Fruit fly (Drosophila melanogaster): ENCODE data around the gene CG17568.

CG17568 gene

DNA sequence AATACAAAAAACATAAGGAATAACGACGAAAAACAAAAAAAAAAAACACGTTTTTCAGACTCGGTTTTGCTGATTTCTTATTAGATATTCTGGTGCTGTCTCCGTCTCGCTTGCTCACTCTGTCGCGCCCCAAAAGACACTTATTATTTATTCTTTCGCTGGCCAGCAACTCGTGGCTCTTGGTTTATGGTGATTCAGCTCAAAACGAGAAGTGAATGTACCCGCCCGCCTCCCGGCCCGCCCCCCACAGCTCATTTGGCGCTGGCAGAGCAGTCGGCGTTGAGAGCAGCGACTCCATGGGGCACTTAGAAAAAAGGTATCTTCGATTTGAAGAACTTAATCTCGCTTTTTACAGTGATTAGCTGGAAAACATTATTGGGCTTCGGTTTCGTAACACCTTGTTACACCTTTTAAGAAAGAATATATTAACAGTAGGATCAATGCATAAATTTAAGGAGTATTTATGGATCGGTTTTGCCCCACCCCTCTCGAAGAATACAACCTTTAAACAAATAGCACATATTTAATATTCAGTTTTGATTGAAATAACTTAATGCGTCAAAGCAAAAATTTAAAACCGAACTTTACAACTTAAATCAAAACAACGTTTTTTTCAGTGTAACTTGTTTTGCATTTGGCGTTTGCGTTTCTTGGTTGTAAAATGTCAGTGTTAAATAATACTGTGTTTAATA lies 39.9 kb downstream of the CG17568 start (continued):
- TF ChIP-seq Bdp1 (GFP tag; optimal IDR thresholded peaks at IDR 0.05) (peak; percentile 45), ase (GFP tag; IDR thresholded peaks at IDR 0.05) (no peak), cato (GFP tag; optimal IDR thresholded peaks at IDR 0.05; ENCODE audit: borderline replicate concordance) (peak; percentile 47), ab (GFP tag; optimal IDR thresholded peaks at IDR 0.05) (no peak), CG11456 (GFP tag; IDR thresholded peaks at IDR 0.05) (no peak), CG10654 (GFP tag; optimal IDR thresholded peaks at IDR 0.05) (peak; percentile 26), dmrt11E (tag; optimal IDR thresholded peaks at IDR 0.05) (peak; percentile 79), fu2 (GFP tag; optimal IDR thresholded peaks at IDR 0.05) (peak; percentile 44), esg (GFP tag; conservative IDR thresholded peaks at IDR 0.05) (peak; percentile 50; the same call in 1 of the 2 replicates), sens (GFP tag) (peak; percentile 95), hb (GFP tag; IDR thresholded peaks at IDR 0.05; ENCODE audit: partially characterized antibody) (no peak), CG43689 (GFP tag; IDR thresholded peaks at IDR 0.05) (no peak), CG31365 (tag; optimal IDR thresholded peaks at IDR 0.05) (no peak), Hmx (GFP tag; optimal IDR thresholded peaks at IDR 0.05) (peak; percentile 41), gt (GFP tag; IDR thresholded peaks at IDR 0.05) (no peak), CG34224 (GFP tag; IDR thresholded peaks at IDR 0.05; ENCODE audit: partially characterized antibody) (no peak), vnd (GFP tag; IDR thresholded peaks at IDR 0.05; ENCODE audit: partially characterized antibody) (no peak), CG11723 (GFP tag; optimal IDR thresholded peaks at IDR 0.05) (peak; percentile 53), CG1647 (GFP tag; optimal IDR thresholded peaks at IDR 0.05) (peak; percentile 68), CG4282 (GFP tag; optimal IDR thresholded peaks at IDR 0.05) (no peak), exex (tag; optimal IDR thresholded peaks at IDR 0.05) (peak; percentile 31), CG17361 (GFP tag; IDR thresholded peaks at IDR 0.05) (peak; percentile 89), Nf-YB (GFP tag; optimal IDR thresholded peaks at IDR 0.05) (peak; percentile 59), fd64A (GFP tag; optimal IDR thresholded peaks at IDR 0.05) (peak; percentile 36), CG16779 (GFP tag; IDR thresholded peaks at IDR 0.05) (no peak), slbo (GFP tag; IDR thresholded peaks at IDR 0.05) (peak; percentile 69), CG17186 (GFP tag; optimal IDR thresholded peaks at IDR 0.05) (no peak), CG30403 (GFP tag; optimal IDR thresholded peaks at IDR 0.05) (peak; percentile 84), NC2β (GFP tag; optimal IDR thresholded peaks at IDR 0.05) (peak; percentile 49), sqz (GFP tag; optimal IDR thresholded peaks at IDR 0.05) (no peak), E2f1 (GFP tag; IDR thresholded peaks at IDR 0.05) (no peak), tx (GFP tag; optimal IDR thresholded peaks at IDR 0.05) (peak; percentile 53), ATbp (GFP tag; optimal IDR thresholded peaks at IDR 0.05) (peak; percentile 54), Hr3 (GFP tag; optimal IDR thresholded peaks at IDR 0.05) (peak; percentile 54), PHDP (tag; optimal IDR thresholded peaks at IDR 0.05) (peak; percentile 77), CG10267 (tag; optimal IDR thresholded peaks at IDR 0.05) (peak; percentile 68), fd96Cb (tag; optimal IDR thresholded peaks at IDR 0.05) (peak; percentile 73), CG9215 (GFP tag; IDR thresholded peaks at IDR 0.05) (peak; percentile 57), Hey (tag; optimal IDR thresholded peaks at IDR 0.05) (no peak), HmgD (GFP tag; optimal IDR thresholded peaks at IDR 0.05) (no peak), stc (GFP tag; IDR thresholded peaks at IDR 0.05) (no peak), grn (GFP tag; optimal IDR thresholded peaks at IDR 0.05) (no peak), CG1603 (tag; optimal IDR thresholded peaks at IDR 0.05) (peak; percentile 54), caup (GFP tag; optimal IDR thresholded peaks at IDR 0.05; ENCODE audit: severe bottlenecking) (peak; percentile 58), CG4820 (GFP tag; optimal IDR thresholded peaks at IDR 0.05) (peak; percentile 67), CG6254 (GFP tag; optimal IDR thresholded peaks at IDR 0.05) (peak; percentile 65), shn (GFP tag; optimal IDR thresholded peaks at IDR 0.05) (peak; percentile 29), Hr51 (GFP tag; optimal IDR thresholded peaks at IDR 0.05) (peak; percentile 59 to 73), unc-4 (GFP tag; IDR thresholded peaks at IDR 0.05; ENCODE audit: partially characterized antibody) (no peak), gfzf (GFP tag; optimal IDR thresholded peaks at IDR 0.05) (no peak)
